Fruit fly (Drosophila melanogaster): ENCODE results near the gene CG34437.
A peak's percentile ranks its signal among the peaks of the same experiment; 100 is the strongest.

The CG34437 gene

DNA sequence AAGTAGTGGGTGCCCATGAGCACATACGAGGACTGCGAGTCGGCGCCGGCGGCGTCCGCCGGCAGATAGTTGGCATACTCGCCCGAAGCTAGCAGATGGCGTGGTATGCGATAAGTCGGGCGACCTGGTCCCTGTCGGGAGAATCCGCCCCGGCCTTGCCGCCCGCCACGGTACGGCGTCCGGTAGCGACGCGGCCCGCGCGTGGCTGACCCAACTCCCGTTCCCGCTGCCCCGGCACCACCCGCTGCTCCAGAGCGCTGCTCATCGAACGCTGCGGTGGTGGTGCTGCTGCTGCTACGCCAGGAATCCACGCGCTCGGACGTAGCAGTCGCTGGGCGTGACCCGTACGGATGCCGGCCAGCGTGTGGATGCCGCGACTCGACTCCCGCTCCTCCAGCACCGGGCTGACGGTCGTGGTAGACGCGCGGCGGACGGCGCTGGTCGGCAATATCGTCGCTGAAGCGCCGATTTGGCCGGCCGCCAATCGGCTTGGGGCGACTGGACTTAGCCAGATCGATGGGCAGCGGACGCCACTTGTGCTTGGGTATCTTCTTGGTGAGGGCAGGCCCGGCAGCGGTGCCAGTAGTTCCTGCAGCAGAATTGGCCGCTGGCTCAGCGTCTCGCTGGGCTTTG lies 40.3 kb downstream of the CG34437 start:
- no peak for TF ChIP-seq CG43689 (GFP tag; IDR thresholded peaks at IDR 0.05)
- TF ChIP-seq slbo (GFP tag; IDR thresholded peaks at IDR 0.05): 0 out of 2 replicates have a peak, but pooled peaks have one; percentile 7
- TF ChIP-seq kni (GFP tag; optimal IDR thresholded peaks at IDR 0.05): no peak
- TF ChIP-seq Lim3 (GFP tag; IDR thresholded peaks at IDR 0.05): no peak
- TF ChIP-seq bigmax (GFP tag; optimal IDR thresholded peaks at IDR 0.05): no peak
- TF ChIP-seq crol (GFP tag; IDR thresholded peaks at IDR 0.05): 0 out of 2 replicates have a peak, but pooled peaks have one; percentile 17
- no peak for TF ChIP-seq CG10321 (GFP tag; IDR thresholded peaks at IDR 0.05)
- peak; percentile 31 for TF ChIP-seq sens (GFP tag)
- no peak for TF ChIP-seq CG12236 (GFP tag; optimal IDR thresholded peaks at IDR 0.05)
- peak; percentile 78 for TF ChIP-seq CG12769 (tag; optimal IDR thresholded peaks at IDR 0.05)
- TF ChIP-seq ERR (GFP tag; optimal IDR thresholded peaks at IDR 0.05): no peak
- TF ChIP-seq pb (GFP tag; optimal IDR thresholded peaks at IDR 0.05): no peak
- 0 out of 3 replicates have a peak, but pooled peaks have one; percentile 40 for TF ChIP-seq Doc3 (GFP tag; IDR thresholded peaks at IDR 0.05; ENCODE audit: partially characterized antibody)
- TF ChIP-seq Ets65A (GFP tag): peak; percentile 94
- TF ChIP-seq sr (GFP tag; IDR thresholded peaks at IDR 0.05): 0 out of 3 replicates have a peak, but pooled peaks have one; percentile 27
- 0 out of 2 replicates have a peak, but pooled peaks have one; percentile 15 for TF ChIP-seq Scr (GFP tag; IDR thresholded peaks at IDR 0.05; ENCODE audit: partially characterized antibody)
- 0 out of 3 replicates have a peak, but pooled peaks have one; percentile 10 for TF ChIP-seq CG7357 (GFP tag; IDR thresholded peaks at IDR 0.05)
- no peak for TF ChIP-seq CG8290 (GFP tag; optimal IDR thresholded peaks at IDR 0.05)
- no peak for TF ChIP-seq CG8290 (tag; optimal IDR thresholded peaks at IDR 0.05)
- no peak for TF ChIP-seq tin (GFP tag; optimal IDR thresholded peaks at IDR 0.05)
- TF ChIP-seq CG2116 (GFP tag; optimal IDR thresholded peaks at IDR 0.05): no peak
- TF ChIP-seq CG17186 (GFP tag; optimal IDR thresholded peaks at IDR 0.05): no peak
- 0 out of 2 replicates have a peak, but pooled peaks have one; percentile 40 for TF ChIP-seq Atf6 (GFP tag; IDR thresholded peaks at IDR 0.05)
- TF ChIP-seq Med (GFP tag): peak; percentile 64
- 0 out of 3 replicates have a peak, but pooled peaks have one; percentile 25 for TF ChIP-seq knrl (GFP tag; IDR thresholded peaks at IDR 0.05; ENCODE audit: partially characterized antibody)
- TF ChIP-seq chinmo (GFP tag; IDR thresholded peaks at IDR 0.05; ENCODE audit: partially characterized antibody): 0 out of 4 replicates have a peak, but pooled peaks have one; percentile 10
- TF ChIP-seq zen2 (GFP tag; IDR thresholded peaks at IDR 0.05; ENCODE audit: partially characterized antibody): peak; percentile 52; the same call in 1 of the 3 replicates
- peak; percentile 13 for TF ChIP-seq CG10543 (GFP tag; optimal IDR thresholded peaks at IDR 0.05)
- TF ChIP-seq luna (GFP tag; optimal IDR thresholded peaks at IDR 0.05): no peak
- no peak for TF ChIP-seq psq (GFP tag; optimal IDR thresholded peaks at IDR 0.05)
- no peak for TF ChIP-seq CG13424 (tag; optimal IDR thresholded peaks at IDR 0.05)

DNA sequence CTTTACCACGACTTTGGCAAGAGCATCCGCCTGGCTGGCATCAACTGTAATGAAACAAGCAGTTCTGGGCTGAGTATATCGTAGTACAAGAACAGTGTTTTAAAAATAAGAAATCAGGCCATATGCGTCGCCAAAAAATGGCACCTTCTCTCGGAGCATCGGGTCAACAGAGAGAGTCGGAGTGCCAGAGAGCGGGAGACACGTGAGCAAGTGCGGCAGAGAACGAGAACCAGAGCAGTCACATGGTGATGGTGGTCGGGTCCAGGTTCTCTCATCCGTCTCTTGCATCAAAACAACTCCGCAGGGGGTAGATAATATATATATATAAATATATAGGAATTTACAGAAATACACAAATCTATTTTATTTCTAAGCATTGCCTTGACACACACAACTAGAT lies 41.3 kb downstream of the CG34437 start:
- TF ChIP-seq CG30020 (tag; optimal IDR thresholded peaks at IDR 0.05): no peak
- no peak for TF ChIP-seq B-H2 (GFP tag; optimal IDR thresholded peaks at IDR 0.05)
- TF ChIP-seq sug (tag; optimal IDR thresholded peaks at IDR 0.05): peak; percentile 89
- TF ChIP-seq Bteb2 (GFP tag; optimal IDR thresholded peaks at IDR 0.05): no peak
- no peak for TF ChIP-seq Dll (GFP tag; IDR thresholded peaks at IDR 0.05; ENCODE audit: partially characterized antibody)
- TF ChIP-seq CG10462 (GFP tag; optimal IDR thresholded peaks at IDR 0.05): no peak
- no peak for TF ChIP-seq NFAT (GFP tag; IDR thresholded peaks at IDR 0.05)
- peak; percentile 1 for TF ChIP-seq Med (GFP tag)
- no peak for TF ChIP-seq CG6254 (GFP tag; optimal IDR thresholded peaks at IDR 0.05)
- no peak for TF ChIP-seq CG8089 (GFP tag; optimal IDR thresholded peaks at IDR 0.05)
- no peak for TF ChIP-seq CG7745 (tag; optimal IDR thresholded peaks at IDR 0.05)
- TF ChIP-seq Nf-YC (tag; optimal IDR thresholded peaks at IDR 0.05): no peak
- no peak for TF ChIP-seq CG34224 (GFP tag; IDR thresholded peaks at IDR 0.05; ENCODE audit: partially characterized antibody)
- no peak for TF ChIP-seq ken (GFP tag; IDR thresholded peaks at IDR 0.05)
- peak; percentile 23 for TF ChIP-seq cwo (GFP tag; optimal IDR thresholded peaks at IDR 0.05)
- TF ChIP-seq Fer1 (GFP tag; optimal IDR thresholded peaks at IDR 0.05): no peak
- no peak for TF ChIP-seq HLH54F (GFP tag; optimal IDR thresholded peaks at IDR 0.05)
- no peak for TF ChIP-seq CG3065 (GFP tag; optimal IDR thresholded peaks at IDR 0.05)
- no peak for TF ChIP-seq CG18599 (GFP tag; optimal IDR thresholded peaks at IDR 0.05)
- no peak for TF ChIP-seq unc-4 (GFP tag; IDR thresholded peaks at IDR 0.05; ENCODE audit: partially characterized antibody)
- no peak for TF ChIP-seq CG4820 (GFP tag; optimal IDR thresholded peaks at IDR 0.05)

Measured in whole organism, embryonic.